Worm (Caenorhabditis elegans) whole organism, L4 larva: Measurements from ENCODE around the gene his-71.
A peak's percentile ranks its signal among the peaks of the same experiment; 100 is the strongest.

Experiments used
- ZK546.5 ChIP-seq, 2 experiments: sonication (generic microtip); optimal IDR thresholded peaks; 2 replicates each; lab custom pipeline; 2017; ENCODE audit warnings: missing biosample characterization in 2 of 2, missing genetic modification characterization in 2 of 2
- ces-1 ChIP-seq: fragments of 150-350 bp; sonication (generic microtip); optimal IDR thresholded peaks from 4 replicates; lab custom pipeline; 2014; ENCODE audit warnings: missing biosample characterization, missing genetic modification reagents, missing genetic modification characterization
- dpl-1 ChIP-seq: fragments of 150-350 bp; optimal IDR thresholded peaks from 2 replicates; lab custom pipeline; 2014; ENCODE audit warnings: missing biosample characterization, missing genetic modification reagents, missing genetic modification characterization
- hmg-1.1 ChIP-seq: fragments of 200-800 bp; sonication (Bioruptor generic); IDR thresholded peaks from 2 replicates; pipeline ENCODE4 v1.3.6; 2022; ENCODE audit warnings: missing genetic modification reagents, missing genetic modification characterization, missing compliant biosample characterization
- mep-1 ChIP-seq: fragments of 150-350 bp; sonication (generic microtip); optimal IDR thresholded peaks from 3 replicates; lab custom pipeline; 2014; ENCODE audit warnings: missing biosample characterization, missing genetic modification characterization
- nhr-237 ChIP-seq: sonication (generic microtip); optimal IDR thresholded peaks from 2 replicates; lab custom pipeline; 2017; ENCODE audit warnings: missing biosample characterization, missing genetic modification characterization
- nhr-48 ChIP-seq: sonication (generic microtip); optimal IDR thresholded peaks from 2 replicates; lab custom pipeline; 2016; ENCODE audit warnings: mild to moderate bottlenecking, missing genetic modification characterization, missing compliant biosample characterization
- pqm-1 ChIP-seq: sonication (generic microtip); optimal IDR thresholded peaks from 2 replicates; lab custom pipeline; 2017; ENCODE audit warnings: missing biosample characterization, missing genetic modification characterization
- snpc-4 ChIP-seq: fragments of 150-350 bp; optimal IDR thresholded peaks from 2 replicates; lab custom pipeline; 2014; ENCODE audit warnings: missing biosample characterization, missing genetic modification characterization
- tra-1 ChIP-seq: fragments of 200-800 bp; sonication (Bioruptor generic); IDR thresholded peaks from 2 replicates; pipeline ENCODE4 v1.3.6; 2022; ENCODE audit warnings: missing genetic modification reagents, missing genetic modification characterization, missing compliant biosample characterization
- unc-39 ChIP-seq: sonication (generic microtip); optimal IDR thresholded peaks from 2 replicates; lab custom pipeline; 2017; ENCODE audit warnings: missing biosample characterization, missing genetic modification characterization
- ztf-11 ChIP-seq: fragments of 150-350 bp; optimal IDR thresholded peaks from 2 replicates; lab custom pipeline; 2014; ENCODE audit warnings: missing biosample characterization, missing genetic modification characterization

ce11 chrX:8018441-8018840 is 36.6 kb upstream of the his-71 start:
- TF ChIP-seq nhr-237 (tag; lab: Kevin White, UChicago) = no peak
- peak; percentile 35 for TF ChIP-seq mep-1 (tag; lab: Kevin White, UChicago)
- no peak for TF ChIP-seq ces-1
- no peak for TF ChIP-seq dpl-1
- TF ChIP-seq hmg-1.1 = no peak
- no peak for TF ChIP-seq snpc-4 (tag; lab: Kevin White, UChicago)
- TF ChIP-seq tra-1 (GFP tag; lab: Robert Waterston, UW) = no peak
- TF ChIP-seq ztf-11 (tag; lab: Kevin White, UChicago) = no peak
- no peak for TF ChIP-seq unc-39
- TF ChIP-seq pqm-1 (tag; lab: Kevin White, UChicago) = no peak
- no peak for TF ChIP-seq ZK546.5 (tag; optimal IDR thresholded peaks at IDR 0.05; lab: Kevin White, UChicago)
- TF ChIP-seq nhr-48 (tag; lab: Kevin White, UChicago) = no peak
